Fruit fly (Drosophila melanogaster) whole organism, embryonic: ENCODE results near the gene Fur2.

Experiments
- Abd-B ChIP-seq: fragments of 200-800 bp; sonication (Bioruptor generic); optimal IDR thresholded peaks from 2 replicates; lab custom pipeline; 2018; ENCODE audit warnings: missing biosample characterization, mild to moderate bottlenecking, missing genetic modification characterization, moderate library complexity
- Atf6 ChIP-seq: fragments of 200-800 bp; sonication (Bioruptor generic); IDR thresholded peaks from 2 replicates; pipeline ENCODE4 v1.3.6; 2022; ENCODE audit warnings: missing biosample characterization, missing genetic modification characterization
- BEAF-32 ChIP-seq: fragments of 200-800 bp; sonication (Bioruptor generic); optimal IDR thresholded peaks from 3 replicates; lab custom pipeline; 2017; ENCODE audit warnings: missing biosample characterization, missing genetic modification characterization, mild to moderate bottlenecking, moderate library complexity, missing genetic modification reagents
- CG10654 ChIP-seq: fragments of 200-800 bp; sonication (Bioruptor generic); optimal IDR thresholded peaks from 2 replicates; lab custom pipeline; 2016; ENCODE audit warnings: missing biosample characterization, missing genetic modification characterization
- CG12071 ChIP-seq: fragments of 200-800 bp; sonication (Bioruptor generic); optimal IDR thresholded peaks from 3 replicates; lab custom pipeline; 2018; ENCODE audit warnings: missing biosample characterization, mild to moderate bottlenecking, missing genetic modification characterization
- CG12942 ChIP-seq: fragments of 200-800 bp; sonication (Bioruptor generic); optimal IDR thresholded peaks from 3 replicates; lab custom pipeline; 2016; ENCODE audit warnings: missing biosample characterization, missing genetic modification characterization
- CG1602 ChIP-seq: fragments of 200-800 bp; sonication (Bioruptor generic); optimal IDR thresholded peaks from 3 replicates; lab custom pipeline; 2016; ENCODE audit warnings: missing biosample characterization, missing genetic modification characterization
- CG17359 ChIP-seq: fragments of 200-800 bp; sonication (Bioruptor generic); optimal IDR thresholded peaks from 3 replicates; lab custom pipeline; 2018; ENCODE audit warnings: missing biosample characterization, mild to moderate bottlenecking, missing genetic modification characterization, moderate library complexity
- CG2712 ChIP-seq: fragments of 200-800 bp; optimal IDR thresholded peaks from 3 replicates; lab custom pipeline; 2019; ENCODE audit warnings: missing biosample characterization, mild to moderate bottlenecking, missing genetic modification characterization, moderate library complexity
- CG32767 ChIP-seq: fragments of 200-800 bp; sonication (Bioruptor generic); IDR thresholded peaks from 2 replicates; pipeline ENCODE4 v1.3.6; 2022; ENCODE audit warnings: missing biosample characterization, missing genetic modification characterization
- CG34422 ChIP-seq: fragments of 200-800 bp; sonication (Bioruptor generic); IDR thresholded peaks from 3 replicates; pipeline ENCODE4 v1.3.6; 2022; ENCODE audit warnings: missing biosample characterization, missing genetic modification characterization
- CG3847 ChIP-seq: fragments of 200-800 bp; sonication (Bioruptor generic); IDR thresholded peaks from 2 replicates; pipeline ENCODE4 v1.3.6; 2022; ENCODE audit warnings: missing biosample characterization, missing genetic modification characterization
- CG3995 ChIP-seq: fragments of 200-800 bp; sonication (Bioruptor generic); optimal IDR thresholded peaks from 3 replicates; lab custom pipeline; 2016; ENCODE audit warnings: missing biosample characterization, missing genetic modification characterization
- CG6254 ChIP-seq: fragments of 200-800 bp; sonication (Bioruptor generic); optimal IDR thresholded peaks from 3 replicates; lab custom pipeline; 2017; ENCODE audit warnings: mild to moderate bottlenecking, missing biosample characterization, missing genetic modification reagents, missing genetic modification characterization
- CG6813 ChIP-seq: fragments of 200-800 bp; sonication (Bioruptor generic); optimal IDR thresholded peaks from 2 replicates; lab custom pipeline; 2017; ENCODE audit warnings: missing biosample characterization, missing genetic modification characterization, mild to moderate bottlenecking, moderate library complexity, missing genetic modification reagents
- CG7963 ChIP-seq: fragments of 200-800 bp; sonication (Bioruptor generic); IDR thresholded peaks from 3 replicates; pipeline ENCODE4 v1.3.6; 2022; ENCODE audit warnings: missing biosample characterization, missing genetic modification characterization; ENCODE audit not compliant: partially characterized antibody
- CG8478 ChIP-seq: fragments of >200 bp; optimal IDR thresholded peaks from 2 replicates; lab custom pipeline; 2018
- CG9437 ChIP-seq: fragments of 200-800 bp; sonication (Bioruptor generic); optimal IDR thresholded peaks from 2 replicates; lab custom pipeline; 2018; ENCODE audit warnings: missing biosample characterization, mild to moderate bottlenecking, missing genetic modification characterization
- CHES-1-like ChIP-seq: fragments of 200-800 bp; sonication (Bioruptor generic); optimal IDR thresholded peaks from 2 replicates; lab custom pipeline; 2016; ENCODE audit warnings: missing biosample characterization, missing genetic modification characterization
- CTCF ChIP-seq: fragments of 200-800 bp; sonication (Bioruptor generic); optimal IDR thresholded peaks from 2 replicates; lab custom pipeline; 2017; ENCODE audit warnings: missing biosample characterization, mild to moderate bottlenecking, missing genetic modification characterization, moderate library complexity
- Dip2 ChIP-seq: fragments of 200-800 bp; sonication (Bioruptor generic); IDR thresholded peaks from 2 replicates; pipeline ENCODE4 v1.3.6; 2022; ENCODE audit warnings: missing biosample characterization, missing genetic modification characterization
- Dll ChIP-seq: fragments of 200-800 bp; sonication (Bioruptor generic); IDR thresholded peaks from 4 replicates; pipeline ENCODE4 v1.3.6; 2022; ENCODE audit warnings: missing biosample characterization, missing genetic modification characterization; ENCODE audit not compliant: partially characterized antibody
- Drgx ChIP-seq: fragments of 200-800 bp; sonication (Bioruptor generic); IDR thresholded peaks from 2 replicates; pipeline ENCODE4 v1.3.6; 2022; ENCODE audit warnings: missing biosample characterization, missing genetic modification characterization
- Elba2 ChIP-seq: fragments of 200-800 bp; sonication (Bioruptor generic); optimal IDR thresholded peaks from 3 replicates; lab custom pipeline; 2016; ENCODE audit warnings: missing biosample characterization, missing genetic modification characterization
- Mes4 ChIP-seq: fragments of 200-800 bp; sonication (Bioruptor generic); optimal IDR thresholded peaks from 2 replicates; lab custom pipeline; 2016; ENCODE audit warnings: missing biosample characterization, missing genetic modification characterization
- NC2α ChIP-seq: fragments of 200-800 bp; sonication (Bioruptor generic); optimal IDR thresholded peaks from 2 replicates; lab custom pipeline; 2016; ENCODE audit warnings: missing biosample characterization, missing genetic modification characterization
- Nf-YC ChIP-seq: fragments of 200-800 bp; optimal IDR thresholded peaks from 3 replicates; lab custom pipeline; 2019; ENCODE audit warnings: missing biosample characterization, mild to moderate bottlenecking, missing genetic modification characterization, moderate library complexity
- Opbp ChIP-seq: fragments of 200-800 bp; sonication (Bioruptor generic); IDR thresholded peaks from 3 replicates; pipeline ENCODE4 v1.3.6; 2022; ENCODE audit warnings: missing biosample characterization, missing genetic modification characterization; ENCODE audit not compliant: partially characterized antibody
- PHDP ChIP-seq: fragments of 200-800 bp; sonication (Bioruptor generic); optimal IDR thresholded peaks from 3 replicates; lab custom pipeline; 2018; ENCODE audit warnings: missing biosample characterization, mild to moderate bottlenecking, missing genetic modification characterization, moderate library complexity
- Rx ChIP-seq: fragments of 200-800 bp; sonication (Bioruptor generic); IDR thresholded peaks from 2 replicates; pipeline ENCODE4 v1.3.6; 2022; ENCODE audit warnings: missing biosample characterization, missing genetic modification characterization
- Six4 ChIP-seq: fragments of 200-800 bp; sonication (Bioruptor generic); optimal IDR thresholded peaks from 2 replicates; lab custom pipeline; 2016; ENCODE audit warnings: missing biosample characterization, missing genetic modification characterization
- Sry-δ ChIP-seq: fragments of 200-800 bp; sonication (Bioruptor generic); optimal IDR thresholded peaks from 2 replicates; lab custom pipeline; 2016; ENCODE audit warnings: missing biosample characterization, missing genetic modification characterization
- TFAM ChIP-seq: fragments of 200-800 bp; sonication (Bioruptor generic); optimal IDR thresholded peaks from 2 replicates; lab custom pipeline; 2017; ENCODE audit warnings: missing biosample characterization, missing genetic modification characterization, inconsistent platforms
- Usf ChIP-seq: fragments of 200-800 bp; sonication (Bioruptor generic); optimal IDR thresholded peaks from 2 replicates; lab custom pipeline; 2017; ENCODE audit warnings: missing genotype, missing biosample characterization, missing genetic modification characterization
- btn ChIP-seq: fragments of 200-800 bp; sonication (Bioruptor generic); optimal IDR thresholded peaks from 2 replicates; lab custom pipeline; 2016; ENCODE audit warnings: missing biosample characterization, missing genetic modification characterization
- cad ChIP-seq: fragments of >200 bp; optimal IDR thresholded peaks from 2 replicates; lab custom pipeline; 2017; ENCODE audit warnings: missing biosample characterization, missing genetic modification characterization
- corto ChIP-seq: fragments of 200-800 bp; sonication (Bioruptor generic); optimal IDR thresholded peaks from 2 replicates; lab custom pipeline; 2016; ENCODE audit warnings: missing biosample characterization, mild to moderate bottlenecking, missing genetic modification characterization, moderate library complexity
- crol ChIP-seq: fragments of 200-800 bp; sonication (Bioruptor generic); IDR thresholded peaks from 2 replicates; pipeline ENCODE4 v1.3.6; 2022; ENCODE audit warnings: missing biosample characterization, missing genetic modification characterization
- da ChIP-seq: fragments of 200-800 bp; sonication (Bioruptor generic); optimal IDR thresholded peaks from 2 replicates; lab custom pipeline; 2016; ENCODE audit warnings: missing biosample characterization, missing genetic modification characterization
- dan ChIP-seq: fragments of 200-800 bp; sonication (Bioruptor generic); IDR thresholded peaks from 2 replicates; pipeline ENCODE4 v1.3.6; 2022; ENCODE audit warnings: missing biosample characterization, missing genetic modification characterization
- emc ChIP-seq: fragments of 200-800 bp; sonication (Bioruptor generic); optimal IDR thresholded peaks from 2 replicates; lab custom pipeline; 2016; ENCODE audit warnings: missing biosample characterization, missing genetic modification characterization
- lab ChIP-seq: fragments of 200-800 bp; sonication (Bioruptor generic); optimal IDR thresholded peaks from 3 replicates; lab custom pipeline; 2017; ENCODE audit warnings: missing biosample characterization, missing genetic modification characterization, mild to moderate bottlenecking, moderate library complexity, missing genetic modification reagents
- nau ChIP-seq: fragments of 200-800 bp; sonication (Bioruptor generic); optimal IDR thresholded peaks from 3 replicates; lab custom pipeline; 2017; ENCODE audit warnings: missing biosample characterization, mild to moderate bottlenecking, missing genetic modification characterization, missing genetic modification reagents
- nmo ChIP-seq: fragments of 200-800 bp; sonication (Bioruptor generic); optimal IDR thresholded peaks from 2 replicates; lab custom pipeline; 2018; ENCODE audit warnings: missing biosample characterization, mild to moderate bottlenecking, missing genetic modification characterization, moderate library complexity
- odd ChIP-seq: fragments of 200-800 bp; sonication (Bioruptor generic); optimal IDR thresholded peaks from 2 replicates; lab custom pipeline; 2017; ENCODE audit warnings: missing biosample characterization, mild to moderate bottlenecking, missing genetic modification characterization
- pan ChIP-seq, 4 experiments: fragments of >200 bp in 3 of 4; fragments of 200-800 bp in 1 of 4; sonication (Bioruptor generic) in 1 of 4; optimal IDR thresholded peaks in 3 of 4; IDR thresholded peaks in 1 of 4; 2 replicates each; pipeline versions ENCODE4 v1.3.6 to Lab custom; 2017 to 2022; ENCODE audit warnings: missing biosample characterization in 2 of 4, missing genetic modification characterization in 2 of 4, mixed read lengths in 1 of 4
- peb ChIP-seq: fragments of 200-800 bp; sonication (Bioruptor generic); IDR thresholded peaks from 2 replicates; pipeline ENCODE4 v1.3.6; 2022; ENCODE audit warnings: missing biosample characterization, missing genetic modification characterization
- schlank ChIP-seq: fragments of 200-800 bp; sonication (Bioruptor generic); optimal IDR thresholded peaks from 2 replicates; lab custom pipeline; 2018; ENCODE audit warnings: missing biosample characterization, mild to moderate bottlenecking, missing genetic modification characterization
- slbo ChIP-seq: fragments of 200-800 bp; sonication (Bioruptor generic); IDR thresholded peaks from 2 replicates; pipeline ENCODE4 v1.3.6; 2022; ENCODE audit warnings: missing biosample characterization, missing genetic modification characterization
- trem ChIP-seq: fragments of 200-800 bp; optimal IDR thresholded peaks from 3 replicates; lab custom pipeline; 2019; ENCODE audit warnings: missing biosample characterization, mild to moderate bottlenecking, missing genetic modification characterization, moderate library complexity
- yki ChIP-seq: fragments of >200 bp; optimal IDR thresholded peaks from 3 replicates; lab custom pipeline; 2018

Fur2 gene

dm6 chrX:16403811-16404420 lies 31.0 kb downstream of the Fur2 start (continued):
- TF ChIP-seq CHES-1-like (GFP tag; lab: Kevin White, UChicago) (peak; percentile 18), trem (peak; percentile 22), NC2α (GFP tag; lab: Kevin White, UChicago) (no peak), cad (GFP tag; lab: Kevin White, UChicago) (no peak), CG17359 (tag; lab: Kevin White, UChicago) (peak; percentile 86), Dll (GFP tag; lab: Robert Waterston, UW) (no peak), peb (peak; percentile 65), dan (GFP tag; lab: Robert Waterston, UW) (no peak), emc (GFP tag; lab: Kevin White, UChicago) (no peak), BEAF-32 (GFP tag; lab: Kevin White, UChicago) (no peak), nau (GFP tag; lab: Kevin White, UChicago) (no peak), CTCF (GFP tag; lab: Kevin White, UChicago) (no peak), CG3995 (GFP tag; lab: Kevin White, UChicago) (peak; percentile 7), CG3847 (GFP tag; lab: Robert Waterston, UW) (peak; percentile 62), Usf (GFP tag; lab: Kevin White, UChicago) (peak; percentile 23), Atf6 (GFP tag; lab: Robert Waterston, UW) (peak; percentile 90), slbo (GFP tag; lab: Robert Waterston, UW) (peak; percentile 85), CG9437 (GFP tag; lab: Kevin White, UChicago) (peak; percentile 55), btn (GFP tag; lab: Kevin White, UChicago) (no peak), da (no peak), Opbp (GFP tag; lab: Robert Waterston, UW) (no peak), Abd-B (GFP tag; lab: Kevin White, UChicago) (peak; percentile 63), crol (GFP tag; lab: Robert Waterston, UW) (no peak), CG12071 (GFP tag; lab: Kevin White, UChicago) (peak; percentile 77), nmo (GFP tag; lab: Kevin White, UChicago) (peak; percentile 72), Six4 (GFP tag; lab: Kevin White, UChicago) (peak; percentile 34), corto (peak; percentile 44), Elba2 (GFP tag; lab: Kevin White, UChicago) (no peak), CG1602 (GFP tag; lab: Kevin White, UChicago) (peak; percentile 54), Drgx (peak; percentile 90), PHDP (tag; lab: Kevin White, UChicago) (peak; percentile 89), CG6813 (peak; percentile 67), TFAM (GFP tag; lab: Kevin White, UChicago) (no peak), CG6254 (GFP tag; lab: Kevin White, UChicago) (peak; percentile 43), CG7963 (no peak), CG2712 (tag; lab: Kevin White, UChicago) (no peak), schlank (tag; lab: Kevin White, UChicago) (peak; percentile 48), lab (peak; percentile 91), pan (optimal IDR thresholded peaks at IDR 0.05; lab: Kevin White, UChicago) (no peak), pan (GFP tag; optimal IDR thresholded peaks at IDR 0.05 in 1 of 2, IDR thresholded peaks at IDR 0.05 in 1 of 2) (peak in 1 of 2 experiments; percentile 84), CG32767 (peak; percentile 76), CG12942 (peak; percentile 12), CG34422 (GFP tag; lab: Robert Waterston, UW) (peak; percentile 74; the same call in 2 of the 3 replicates), CG10654 (GFP tag; lab: Kevin White, UChicago) (peak; percentile 60), Nf-YC (no peak), odd (peak; percentile 65), yki (no peak), CG8478 (lab: Kevin White, UChicago) (no peak), Rx (GFP tag; lab: Robert Waterston, UW) (peak; percentile 63), Mes4 (GFP tag; lab: Kevin White, UChicago) (peak; percentile 17), Dip2 (GFP tag; lab: Robert Waterston, UW) (no peak), Sry-δ (GFP tag; lab: Kevin White, UChicago) (peak; percentile 14)
